Worm (Caenorhabditis elegans) whole organism, midembryonic: Measurements from ENCODE around the gene srw-48.
A peak's percentile ranks its signal among the peaks of the same experiment; 100 is the strongest.
"Not testable (repeated sequence)": the region's sequence is repeated elsewhere in the genome, so short reads cannot be mapped to it uniquely, and the experiment has no call there.

Experiments used
- T22C8.4 ChIP-seq: fragments of 200-800 bp; sonication (Bioruptor generic); IDR thresholded peaks from 2 replicates; pipeline ENCODE4 v1.3.6; 2022; ENCODE audit warnings: missing genetic modification characterization, missing compliant biosample characterization
- cog-1 ChIP-seq: sonication (generic microtip); optimal IDR thresholded peaks from 2 replicates; lab custom pipeline; 2016; ENCODE audit warnings: missing genetic modification characterization, missing compliant biosample characterization
- flt-1 ChIP-seq: fragments of 200-800 bp; sonication (Bioruptor generic); IDR thresholded peaks from 2 replicates; pipeline ENCODE4 v1.3.6; 2022; ENCODE audit warnings: missing genetic modification characterization, missing compliant biosample characterization
- klf-2 ChIP-seq: fragments of 200-800 bp; sonication (Bioruptor generic); conservative IDR thresholded peaks from 2 replicates; pipeline ENCODE4 v1.3.6; 2022; ENCODE audit warnings: missing genetic modification reagents, missing genetic modification characterization, missing compliant biosample characterization
- med-1 ChIP-seq: sonication (generic microtip); optimal IDR thresholded peaks from 2 replicates; lab custom pipeline; 2017; ENCODE audit warnings: missing genetic modification characterization, mild to moderate bottlenecking, missing compliant biosample characterization, antibody characterized with exemption, missing genetic modification reagents; ENCODE audit not compliant: insufficient read depth
- ref-1 ChIP-seq: fragments of 200-800 bp; sonication (Bioruptor generic); conservative IDR thresholded peaks from 2 replicates; pipeline ENCODE4 v1.3.6; 2022; ENCODE audit warnings: missing genetic modification reagents, missing genetic modification characterization, missing compliant biosample characterization
- tab-1 ChIP-seq: fragments of 200-800 bp; sonication (Bioruptor generic); IDR thresholded peaks from 2 replicates; pipeline ENCODE4 v1.3.6; 2022; ENCODE audit warnings: missing genetic modification characterization, missing compliant biosample characterization
- ztf-23 ChIP-seq: fragments of 200-800 bp; sonication (Bioruptor generic); IDR thresholded peaks from 2 replicates; pipeline ENCODE4 v1.3.6; 2022; ENCODE audit warnings: missing genetic modification reagents, missing genetic modification characterization, missing compliant biosample characterization
- ztf-29 ChIP-seq: fragments of 200-800 bp; sonication (Bioruptor generic); IDR thresholded peaks from 2 replicates; pipeline ENCODE4 v1.3.6; 2022; ENCODE audit warnings: missing genetic modification reagents, missing genetic modification characterization, missing compliant biosample characterization

The srw-48 gene

ce11 chrV:16420696-16421095 lies at the start of gene srw-48:
Gene srw-48 (plus strand): TSS chrV:16420996.
- no peak for TF ChIP-seq ztf-23 (GFP tag; lab: Robert Waterston, UW)
- no peak for TF ChIP-seq flt-1
- no peak for TF ChIP-seq tab-1
- no peak for TF ChIP-seq ztf-29 (GFP tag; lab: Robert Waterston, UW)
- TF ChIP-seq med-1: no peak
- no peak for TF ChIP-seq klf-2 (GFP tag; lab: Robert Waterston, UW)
- TF ChIP-seq T22C8.4 (GFP tag; lab: Robert Waterston, UW): no peak
- TF ChIP-seq ref-1 (GFP tag; lab: Robert Waterston, UW): no peak
- TF ChIP-seq cog-1 (tag; lab: Kevin White, UChicago): no peak

DNA sequence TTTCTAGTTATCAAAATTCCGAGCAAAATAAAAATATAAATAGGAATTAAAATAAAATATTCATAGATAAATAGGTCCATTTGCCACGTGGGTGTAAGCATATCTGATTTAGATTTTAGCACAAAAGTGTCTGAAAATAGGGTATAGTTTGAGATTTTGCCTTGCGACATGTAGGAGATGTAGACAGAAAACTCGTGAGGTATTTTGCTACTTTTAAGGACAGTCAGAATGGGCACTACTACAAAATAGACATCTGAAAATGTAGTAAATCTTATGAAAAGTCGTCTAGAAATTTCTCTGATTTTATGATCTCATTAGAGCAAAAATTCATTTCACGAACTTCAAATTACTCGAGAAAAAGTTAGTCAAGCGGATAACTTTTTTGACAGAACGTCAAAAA lies 46.1 kb upstream of the srw-48 start, which contains the start of gene srv-34:
TSS of gene srv-34 (minus strand) at position 101 of the 400 bp plus-strand sequence.
- TF ChIP-seq cog-1 (tag; lab: Kevin White, UChicago) (no peak), flt-1 (no peak), tab-1 (no peak), T22C8.4 (GFP tag; lab: Robert Waterston, UW) (no peak), ref-1 (GFP tag; lab: Robert Waterston, UW) (no peak), klf-2 (GFP tag; lab: Robert Waterston, UW) (no peak), ztf-23 (GFP tag; lab: Robert Waterston, UW) (no peak)

DNA sequence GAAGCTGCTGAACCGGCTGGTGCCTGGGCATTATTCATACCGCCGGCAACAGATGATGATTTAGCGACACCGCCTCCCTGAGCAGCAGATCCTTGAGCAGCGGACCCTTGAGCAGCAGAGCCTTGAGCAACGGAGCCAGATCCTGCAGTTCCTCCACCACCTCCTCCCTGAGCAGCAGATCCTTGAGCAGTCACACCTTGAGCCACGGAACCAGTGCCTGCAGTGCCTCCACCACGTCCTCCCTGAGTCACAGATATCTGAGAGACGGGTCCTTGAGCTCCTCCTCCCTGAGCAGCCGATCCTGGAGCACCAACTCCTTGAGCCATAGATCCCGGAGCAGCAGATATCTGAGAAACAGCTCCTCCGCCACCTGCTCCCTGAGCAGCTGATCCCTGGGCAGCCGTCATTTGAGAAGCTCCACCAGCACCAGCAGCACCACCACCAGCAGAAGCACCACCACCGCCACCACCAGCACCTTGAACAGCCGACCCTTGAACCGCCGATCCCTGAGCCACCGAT lies 44.3 kb upstream of the srw-48 start:
- no peak for TF ChIP-seq cog-1 (tag; lab: Kevin White, UChicago)
- TF ChIP-seq klf-2 (GFP tag; lab: Robert Waterston, UW): no peak
- no peak for TF ChIP-seq ref-1 (GFP tag; lab: Robert Waterston, UW)
- no peak for TF ChIP-seq flt-1
- TF ChIP-seq ztf-23 (GFP tag; lab: Robert Waterston, UW): no peak
- TF ChIP-seq tab-1: no peak
- TF ChIP-seq ztf-29 (GFP tag; lab: Robert Waterston, UW): no peak
- no peak for TF ChIP-seq med-1
- TF ChIP-seq T22C8.4 (GFP tag; lab: Robert Waterston, UW): no peak

DNA sequence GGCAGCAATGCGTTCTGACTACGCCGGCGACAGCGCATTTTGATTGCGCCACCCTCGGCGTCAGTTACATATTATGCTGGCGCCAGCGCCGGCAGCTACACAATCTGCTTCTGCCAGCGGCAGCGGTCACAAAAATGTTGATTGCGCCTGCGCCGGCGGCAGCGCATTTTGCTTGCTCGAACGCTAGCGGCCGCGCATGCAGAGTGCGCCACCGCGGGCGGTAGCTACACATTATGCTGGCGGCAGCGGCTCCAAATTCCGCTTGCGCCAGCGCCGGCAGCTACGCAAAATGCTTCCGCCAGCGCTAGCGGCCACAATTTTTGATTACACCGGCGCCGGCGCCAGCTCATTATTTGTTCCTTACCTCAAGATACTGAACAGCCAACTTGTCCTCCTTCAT lies 43.6 kb upstream of the srw-48 start:
- no peak for TF ChIP-seq ztf-23 (GFP tag; lab: Robert Waterston, UW)
- TF ChIP-seq flt-1: 0 out of 2 replicates have a peak, but pooled peaks have one; percentile 28

- TF ChIP-seq ztf-23 (GFP tag; lab: Robert Waterston, UW) (no peak), flt-1 (no peak), klf-2 (GFP tag; lab: Robert Waterston, UW) (no peak), ztf-29 (GFP tag; lab: Robert Waterston, UW) (no peak), tab-1 (no peak), cog-1 (tag; lab: Kevin White, UChicago) (no peak), ref-1 (GFP tag; lab: Robert Waterston, UW) (no peak), T22C8.4 (GFP tag; lab: Robert Waterston, UW) (no peak), med-1 (no peak)
These were observed 42.9 kb upstream of the srw-48 start, which contains the start of gene F13A7.1 for ce11 chrV:16377849-16378248. Gene F13A7.1 (minus strand): TSS chrV:16377949.

DNA sequence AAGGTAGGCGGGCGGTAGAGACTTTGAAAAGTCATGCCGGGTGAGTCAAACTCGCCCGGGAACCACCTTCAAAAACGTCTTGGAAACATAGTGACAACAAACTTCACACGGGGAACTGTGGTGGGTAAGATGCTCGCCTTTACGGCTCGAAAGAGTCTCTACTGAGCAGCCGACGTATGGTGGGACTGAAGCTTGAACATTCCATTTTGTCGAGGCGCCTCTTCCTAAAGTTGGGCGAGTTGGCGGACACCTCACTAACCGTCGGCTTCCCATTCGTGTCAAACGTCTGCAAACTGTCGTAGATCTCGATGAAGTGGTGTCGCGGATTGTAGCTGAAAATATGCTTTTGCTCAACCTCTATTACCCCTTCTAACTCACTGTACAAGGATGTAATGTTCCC lies 37.8 kb upstream of the srw-48 start:
- no peak for TF ChIP-seq ref-1 (GFP tag; lab: Robert Waterston, UW)
- TF ChIP-seq ztf-23 (GFP tag; lab: Robert Waterston, UW): no peak

DNA sequence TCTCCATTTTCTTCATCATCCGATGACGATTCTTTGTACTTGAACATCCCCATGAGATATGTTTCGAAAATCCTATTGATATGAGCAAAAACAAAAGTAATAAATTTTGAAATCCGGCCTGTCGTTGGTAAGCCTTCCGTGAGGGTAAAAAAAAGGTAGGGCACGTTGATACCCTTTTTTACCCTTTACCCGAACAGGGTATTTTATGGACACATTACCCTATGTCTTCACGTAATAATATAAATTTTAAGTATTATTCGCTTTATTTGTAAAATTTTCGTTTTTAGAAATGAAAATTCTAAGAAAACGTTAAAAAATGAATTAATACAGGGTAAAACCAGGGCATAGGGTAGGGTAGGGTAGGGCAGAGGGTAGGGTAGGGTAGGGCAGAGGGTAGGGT lies 37.1 kb upstream of the srw-48 start, which contains the start of gene F13A7.7:
TSS of gene F13A7.7 (minus strand) at position 101 of the 400 bp plus-strand sequence.
- TF ChIP-seq flt-1; ztf-23 (GFP tag; lab: Robert Waterston, UW); T22C8.4 (GFP tag; lab: Robert Waterston, UW): not testable (repeated sequence)

ce11 chrV:16388268-16388667 lies 32.5 kb upstream of the srw-48 start, which contains the start of gene sri-65:
Gene sri-65 (minus strand): TSS chrV:16388368.
- TF ChIP-seq med-1: no peak
- TF ChIP-seq cog-1 (tag; lab: Kevin White, UChicago): no peak
- no peak for TF ChIP-seq klf-2 (GFP tag; lab: Robert Waterston, UW)
- TF ChIP-seq ztf-23 (GFP tag; lab: Robert Waterston, UW): no peak
- no peak for TF ChIP-seq ref-1 (GFP tag; lab: Robert Waterston, UW)
- no peak for TF ChIP-seq tab-1
- TF ChIP-seq T22C8.4 (GFP tag; lab: Robert Waterston, UW): no peak

DNA sequence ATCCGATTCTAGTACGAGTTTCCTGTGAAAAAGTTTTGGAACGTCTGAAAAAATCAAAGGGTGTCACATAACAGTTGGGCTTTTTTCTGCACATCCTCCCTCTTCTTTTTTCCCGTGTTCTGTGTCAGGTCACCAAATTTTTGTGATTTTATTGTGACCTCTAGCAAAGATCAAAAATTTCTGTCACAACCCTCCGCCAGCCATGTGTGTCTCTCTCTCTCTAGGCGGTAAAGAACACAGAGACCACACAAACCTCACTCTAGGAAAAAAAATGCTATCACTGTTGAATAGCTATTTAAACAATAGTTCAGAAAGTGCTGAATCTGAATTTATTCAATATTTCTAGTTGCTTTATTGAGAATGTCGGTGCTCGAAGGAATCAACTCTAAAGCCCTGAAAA lies 30.1 kb upstream of the srw-48 start, which contains the start of gene gst-44:
TSS of gene gst-44 (plus strand) at position 237 of the 400 bp plus-strand sequence.
- no peak for TF ChIP-seq tab-1
- no peak for TF ChIP-seq ref-1 (GFP tag; lab: Robert Waterston, UW)
- no peak for TF ChIP-seq T22C8.4 (GFP tag; lab: Robert Waterston, UW)
- no peak for TF ChIP-seq ztf-29 (GFP tag; lab: Robert Waterston, UW)
- no peak for TF ChIP-seq cog-1 (tag; lab: Kevin White, UChicago)
- no peak for TF ChIP-seq flt-1
- TF ChIP-seq klf-2 (GFP tag; lab: Robert Waterston, UW): no peak
- no peak for TF ChIP-seq ztf-23 (GFP tag; lab: Robert Waterston, UW)

ce11 chrV:16393728-16394127 lies 27.1 kb upstream of the srw-48 start, which contains the start of gene srd-63:
Gene srd-63 (minus strand): TSS chrV:16393828.
- TF ChIP-seq ztf-29 (GFP tag; lab: Robert Waterston, UW) (no peak), cog-1 (tag; lab: Kevin White, UChicago) (no peak), ztf-23 (GFP tag; lab: Robert Waterston, UW) (no peak), med-1 (no peak), klf-2 (GFP tag; lab: Robert Waterston, UW) (no peak), ref-1 (GFP tag; lab: Robert Waterston, UW) (no peak), tab-1 (no peak), T22C8.4 (GFP tag; lab: Robert Waterston, UW) (no peak), flt-1 (no peak)
